Fruit fly (Drosophila melanogaster) whole organism, larva: Measurements from ENCODE around the gene Miro.

Experiments
- noc ChIP-seq: fragments of 200-800 bp; sonication (Bioruptor generic); optimal IDR thresholded peaks from 3 replicates; lab custom pipeline; 2019; ENCODE audit warnings: missing biosample characterization, mild to moderate bottlenecking, missing genetic modification characterization, moderate library complexity

The Miro gene

dm6 chr3R:24014600-24014999 is 24.0 kb downstream of the Miro start:
- TF ChIP-seq noc: no peak

dm6 chr3R:24012038-24012693 is 26.5 kb downstream of the Miro start:
- TF ChIP-seq noc: no peak

- TF ChIP-seq noc: no peak
Measured at dm6 chr3R:24010637-24011214, 27.9 kb downstream of the Miro start.

- TF ChIP-seq noc: no peak
Measured at dm6 chr3R:24008887-24009286, 29.8 kb downstream of the Miro start.

- peak; percentile 33 for TF ChIP-seq noc
Measured at dm6 chr3R:24007775-24008506, 30.7 kb downstream of the Miro start.

dm6 chr3R:24006449-24007159 is 32.0 kb downstream of the Miro start:
- TF ChIP-seq noc: peak; percentile 42

- TF ChIP-seq noc: no peak
Measured at dm6 chr3R:24003948-24004347, 34.7 kb downstream of the Miro start.

- TF ChIP-seq noc: no peak
Measured at dm6 chr3R:24001150-24001549, 37.5 kb downstream of the Miro start.

- no peak for TF ChIP-seq noc
Measured at dm6 chr3R:23996224-23996623, 42.4 kb downstream of the Miro start, which contains the start of gene LSm3. Gene LSm3 (plus strand): TSS chr3R:23996262.

dm6 chr3R:23995460-23995859 is 43.2 kb downstream of the Miro start, which contains the start of gene CG33108:
Gene CG33108 (plus strand): TSS chr3R:23995659.
- TF ChIP-seq noc: no peak

dm6 chr3R:23994578-23994977 is 44.1 kb downstream of the Miro start:
- TF ChIP-seq noc: no peak

dm6 chr3R:23992823-23993797 is 45.5 kb downstream of the Miro start, which contains the start of the genes Epp and Rab7:
Gene Epp (minus strand): TSS chr3R:23992916.
Gene Rab7 (plus strand): TSS chr3R:23993008.
- peak; percentile 20 for TF ChIP-seq noc

dm6 chr3R:23991364-23991763 is 47.3 kb downstream of the Miro start:
- TF ChIP-seq noc: no peak

dm6 chr3R:23986479-23986930 is 52.1 kb downstream of the Miro start, which contains the start of the genes CG13603 and CG5902:
Gene CG13603 (minus strand): TSS chr3R:23986569.
Gene CG5902 (plus strand): TSS chr3R:23986642.
- no peak for TF ChIP-seq noc
